Fruit fly (Drosophila melanogaster) whole organism, embryonic: ENCODE measurements around the gene CG2157.

Experiments used
- E2f2 ChIP-seq: fragments of 200-800 bp; sonication (Bioruptor generic); IDR thresholded peaks from 2 replicates; pipeline ENCODE4 v1.3.6; 2022; ENCODE audit warnings: missing biosample characterization, missing genetic modification characterization
- corto ChIP-seq: fragments of 200-800 bp; sonication (Bioruptor generic); optimal IDR thresholded peaks from 2 replicates; lab custom pipeline; 2016; ENCODE audit warnings: missing biosample characterization, mild to moderate bottlenecking, missing genetic modification characterization, moderate library complexity
- gro ChIP-seq: fragments of 200-800 bp; sonication (Bioruptor generic); optimal IDR thresholded peaks from 2 replicates; lab custom pipeline; 2016; ENCODE audit warnings: missing biosample characterization, missing genetic modification characterization
- pho ChIP-seq: fragments of 200-800 bp; sonication (Bioruptor generic); optimal IDR thresholded peaks from 2 replicates; lab custom pipeline; 2016; ENCODE audit warnings: missing biosample characterization, missing genetic modification characterization
- zf30C ChIP-seq: fragments of 200-800 bp; sonication (Bioruptor generic); optimal IDR thresholded peaks from 3 replicates; lab custom pipeline; 2018; ENCODE audit warnings: missing biosample characterization, mild to moderate bottlenecking, missing genetic modification characterization

DNA sequence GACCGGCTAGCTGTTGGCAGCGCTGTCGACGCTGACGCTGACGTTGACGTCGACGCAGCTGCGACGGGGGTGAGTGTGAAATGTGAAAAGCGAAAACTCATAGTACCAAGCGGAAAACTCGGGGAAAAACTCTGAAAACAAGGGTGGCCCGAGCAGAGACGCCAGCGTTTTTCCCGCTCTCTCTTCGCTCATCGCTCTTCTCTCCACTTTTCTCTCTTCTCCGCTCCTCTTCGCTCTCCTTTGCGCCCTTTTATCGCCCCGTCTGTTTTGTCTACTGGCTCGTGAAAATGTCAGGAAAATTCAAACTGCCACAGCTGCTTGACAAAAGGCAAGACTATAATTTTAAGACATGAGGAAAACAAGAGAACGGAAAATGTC lies 45.7 kb upstream of the CG2157 start:
- no peak for TF ChIP-seq pho (GFP tag; lab: Kevin White, UChicago)
- no peak for TF ChIP-seq zf30C
- no peak for TF ChIP-seq corto (GFP tag; lab: Kevin White, UChicago)
- no peak for TF ChIP-seq E2f2 (GFP tag; lab: Robert Waterston, UW)
- TF ChIP-seq gro (GFP tag; lab: Kevin White, UChicago) = no peak
